Fruit fly (Drosophila melanogaster): ENCODE measurements around the gene CG14322.

Gene CG14322

dm6 chr3R:17605872-17606271 is 41.6 kb upstream of the CG14322 start, which contains the start of gene sll (continued):
- no peak for TF ChIP-seq Drgx (GFP tag; IDR thresholded peaks at IDR 0.05)
- TF ChIP-seq CG1832 (GFP tag; optimal IDR thresholded peaks at IDR 0.05), result no peak
- no peak for TF ChIP-seq onecut (GFP tag; IDR thresholded peaks at IDR 0.05)
- peak; percentile 96 for TF ChIP-seq Myb (GFP tag; optimal IDR thresholded peaks at IDR 0.05)
- TF ChIP-seq p53 (GFP tag; optimal IDR thresholded peaks at IDR 0.05), result no peak
- TF ChIP-seq Ets97D (GFP tag; optimal IDR thresholded peaks at IDR 0.05), result peak; percentile 0
- no peak for TF ChIP-seq CG9876 (GFP tag; optimal IDR thresholded peaks at IDR 0.05)
- TF ChIP-seq ham (GFP tag; IDR thresholded peaks at IDR 0.05), result no peak
- TF ChIP-seq cato (GFP tag; optimal IDR thresholded peaks at IDR 0.05; ENCODE audit: borderline replicate concordance), result no peak
- no peak for TF ChIP-seq PHDP (tag; optimal IDR thresholded peaks at IDR 0.05)
- TF ChIP-seq CG18011 (GFP tag; optimal IDR thresholded peaks at IDR 0.05), result no peak
- no peak for TF ChIP-seq CG10565 (GFP tag; optimal IDR thresholded peaks at IDR 0.05)
- TF ChIP-seq sob (GFP tag; IDR thresholded peaks at IDR 0.05), result no peak
- no peak for TF ChIP-seq Lhr (GFP tag; optimal IDR thresholded peaks at IDR 0.05)
- TF ChIP-seq CG33557 (GFP tag; optimal IDR thresholded peaks at IDR 0.05), result no peak
- no peak for TF ChIP-seq CG11093 (GFP tag; IDR thresholded peaks at IDR 0.05)
- no peak for TF ChIP-seq gce (GFP tag; IDR thresholded peaks at IDR 0.05)
- no peak for TF ChIP-seq mld (GFP tag; IDR thresholded peaks at IDR 0.05; ENCODE audit: partially characterized antibody)
- no peak for TF ChIP-seq yki (optimal IDR thresholded peaks at IDR 0.05)
- no peak for TF ChIP-seq Sox102F (GFP tag; optimal IDR thresholded peaks at IDR 0.05)
- no peak for TF ChIP-seq zen (tag; optimal IDR thresholded peaks at IDR 0.05)
- no peak for TF ChIP-seq CG11696 (GFP tag; IDR thresholded peaks at IDR 0.05)
- no peak for TF ChIP-seq Taf1 (GFP tag; IDR thresholded peaks at IDR 0.05)
- no peak for TF ChIP-seq CG12236 (GFP tag; optimal IDR thresholded peaks at IDR 0.05)
- TF ChIP-seq lilli (GFP tag; optimal IDR thresholded peaks at IDR 0.05), result no peak
- TF ChIP-seq CG2202 (tag; optimal IDR thresholded peaks at IDR 0.05), result no peak
- no peak for TF ChIP-seq CG12071 (GFP tag; optimal IDR thresholded peaks at IDR 0.05)
- TF ChIP-seq Neu2 (GFP tag; optimal IDR thresholded peaks at IDR 0.05; ENCODE audit: borderline replicate concordance), result no peak
- TF ChIP-seq Hand (GFP tag; optimal IDR thresholded peaks at IDR 0.05), result no peak
- TF ChIP-seq emc (GFP tag; optimal IDR thresholded peaks at IDR 0.05), result no peak
- no peak for TF ChIP-seq pita (GFP tag; optimal IDR thresholded peaks at IDR 0.05)
- TF ChIP-seq chm (GFP tag; IDR thresholded peaks at IDR 0.05), result no peak
- TF ChIP-seq seq (GFP tag; IDR thresholded peaks at IDR 0.05), result no peak
- TF ChIP-seq gro (GFP tag; optimal IDR thresholded peaks at IDR 0.05), result no peak
- TF ChIP-seq rib (GFP tag; IDR thresholded peaks at IDR 0.05), result no peak
- no peak for TF ChIP-seq pfk (GFP tag; optimal IDR thresholded peaks at IDR 0.05)
- TF ChIP-seq CG4820 (GFP tag; optimal IDR thresholded peaks at IDR 0.05), result no peak
- TF ChIP-seq Dp (GFP tag; optimal IDR thresholded peaks at IDR 0.05), result peak; percentile 26
- TF ChIP-seq CG13123 (GFP tag; optimal IDR thresholded peaks at IDR 0.05), result no peak
- TF ChIP-seq CG13296 (GFP tag; optimal IDR thresholded peaks at IDR 0.05), result no peak
- TF ChIP-seq MTF-1 (GFP tag; optimal IDR thresholded peaks at IDR 0.05; ENCODE audit: borderline replicate concordance), result no peak
- no peak for TF ChIP-seq CG17361 (GFP tag; IDR thresholded peaks at IDR 0.05)
- TF ChIP-seq B-H2 (GFP tag; optimal IDR thresholded peaks at IDR 0.05), result no peak
- TF ChIP-seq Hsf (GFP tag; optimal IDR thresholded peaks at IDR 0.05), result no peak
- no peak for TF ChIP-seq disco-r (GFP tag; optimal IDR thresholded peaks at IDR 0.05)
- TF ChIP-seq YL-1 (GFP tag; optimal IDR thresholded peaks at IDR 0.05), result peak; percentile 3
- TF ChIP-seq CG7839 (tag; optimal IDR thresholded peaks at IDR 0.05), result no peak
- no peak for TF ChIP-seq pho (GFP tag; optimal IDR thresholded peaks at IDR 0.05)
- TF ChIP-seq Sry-δ (GFP tag; optimal IDR thresholded peaks at IDR 0.05), result peak; percentile 40
- no peak for TF ChIP-seq CG7372 (GFP tag; IDR thresholded peaks at IDR 0.05)
- TF ChIP-seq tna (GFP tag; IDR thresholded peaks at IDR 0.05; ENCODE audit: partially characterized antibody), result no peak
- TF ChIP-seq CG31388 (GFP tag; optimal IDR thresholded peaks at IDR 0.05), result no peak
- no peak for TF ChIP-seq ranshi (GFP tag; IDR thresholded peaks at IDR 0.05)
